Fruit fly (Drosophila melanogaster): ENCODE results near the gene subdued.

DNA sequence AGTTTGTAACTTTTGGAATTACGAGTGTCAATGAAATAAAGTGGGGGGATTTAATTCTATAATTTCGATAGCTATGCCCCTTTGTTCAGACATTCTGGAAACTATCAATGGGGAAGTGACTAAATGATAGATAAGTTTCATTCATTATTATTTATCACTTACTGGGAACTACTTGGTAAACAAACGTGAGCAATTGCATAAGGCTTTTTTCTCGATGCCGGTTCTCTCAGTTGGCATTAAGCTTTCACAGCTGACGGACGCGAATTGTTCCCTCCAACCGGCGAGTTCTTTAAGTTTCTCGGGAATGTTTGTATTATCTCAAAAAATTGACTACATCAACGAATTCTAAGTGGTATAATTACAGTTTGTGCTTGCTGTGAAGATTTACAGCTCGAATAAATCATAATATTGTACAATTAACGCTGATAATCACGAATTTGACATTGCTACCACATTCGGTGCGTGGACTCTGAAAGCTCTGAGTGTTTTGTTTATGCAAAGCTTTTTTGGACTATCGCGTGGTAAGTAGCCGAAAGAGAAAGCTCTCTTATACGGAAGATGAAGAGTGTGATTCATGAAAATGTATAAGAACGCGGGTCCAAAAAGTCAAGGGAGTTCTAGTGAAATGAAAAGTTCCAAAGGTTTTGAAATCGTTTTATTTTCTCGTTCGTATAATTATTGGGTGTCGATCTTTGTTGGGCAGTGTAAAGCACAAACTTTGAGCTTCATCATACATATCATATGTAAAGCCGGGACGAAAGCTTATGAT is 28.9 kb upstream of the subdued start, which contains the start of gene Naam:
- TF ChIP-seq CG14711 (tag; optimal IDR thresholded peaks at IDR 0.05) (peak; percentile 56), Crg-1 (GFP tag; optimal IDR thresholded peaks at IDR 0.05) (no peak), pad (GFP tag; optimal IDR thresholded peaks at IDR 0.05) (peak; percentile 27), CG11617 (GFP tag; optimal IDR thresholded peaks at IDR 0.05) (peak; percentile 30), CG7045 (GFP tag; optimal IDR thresholded peaks at IDR 0.05) (no peak), Hr96 (GFP tag; optimal IDR thresholded peaks at IDR 0.05) (peak; percentile 28), CG5204 (GFP tag; optimal IDR thresholded peaks at IDR 0.05) (peak; percentile 37), ovo (GFP tag; optimal IDR thresholded peaks at IDR 0.05) (no peak), Clk (GFP tag; optimal IDR thresholded peaks at IDR 0.05) (no peak), bab1 (GFP tag; optimal IDR thresholded peaks at IDR 0.05) (no peak), kay (GFP tag; ENCODE audit: borderline replicate concordance) (peak; percentile 66), cic (GFP tag; optimal IDR thresholded peaks at IDR 0.05) (peak; percentile 82)

Data from whole organism, adult.